Fruit fly (Drosophila melanogaster) whole organism, adult: ENCODE data around the gene CG9705.

Experiments
- CG1620 ChIP-seq: fragments of 200-800 bp; sonication (Bioruptor generic); optimal IDR thresholded peaks from 2 replicates; lab custom pipeline; 2016; ENCODE audit warnings: missing biosample characterization, missing genetic modification characterization
- cnc ChIP-seq, 2 experiments: fragments of >200 bp; optimal IDR thresholded peaks; 2 replicates each; lab custom pipeline; 2017
- kay ChIP-seq: fragments of 200-800 bp; sonication (Bioruptor generic); peaks from one replicate; lab custom pipeline; 2016; ENCODE audit warnings: missing biosample characterization, missing genetic modification characterization, borderline replicate concordance

dm6 chr3L:16780317-16780716 is 417 bp downstream of the CG9705 start:
- TF ChIP-seq kay (GFP tag; lab: Kevin White, UChicago) (no peak), cnc (optimal IDR thresholded peaks at IDR 0.05; lab: Kevin White, UChicago) (no peak), CG1620 (GFP tag; lab: Kevin White, UChicago) (no peak)
